Fruit fly (Drosophila melanogaster): Measurements from ENCODE around the gene RagA-B.

Gene RagA-B

dm6 chr3R:8960329-8960728 is 23.8 kb downstream of the RagA-B start (continued):
- peak; percentile 7 for TF ChIP-seq Jarid2 (GFP tag; optimal IDR thresholded peaks at IDR 0.05)
- peak; percentile 11 for TF ChIP-seq sqz (GFP tag; optimal IDR thresholded peaks at IDR 0.05)
- TF ChIP-seq CG10267 (tag; optimal IDR thresholded peaks at IDR 0.05), result peak; percentile 56
- no peak for TF ChIP-seq bigmax (GFP tag; optimal IDR thresholded peaks at IDR 0.05)
- peak; percentile 44 for TF ChIP-seq org-1 (GFP tag; optimal IDR thresholded peaks at IDR 0.05)
- no peak for TF ChIP-seq crc (GFP tag; optimal IDR thresholded peaks at IDR 0.05)
- no peak for TF ChIP-seq Sry-β (GFP tag; optimal IDR thresholded peaks at IDR 0.05)
- TF ChIP-seq CG1832 (GFP tag; optimal IDR thresholded peaks at IDR 0.05), result no peak
- peak; percentile 44 for TF ChIP-seq CG14710 (tag; optimal IDR thresholded peaks at IDR 0.05)
- TF ChIP-seq Doc2 (GFP tag; IDR thresholded peaks at IDR 0.05), result no peak
- peak; percentile 40 for TF ChIP-seq oc (tag; optimal IDR thresholded peaks at IDR 0.05)
- TF ChIP-seq PHDP (tag; optimal IDR thresholded peaks at IDR 0.05), result peak; percentile 61
- TF ChIP-seq gsb (GFP tag; IDR thresholded peaks at IDR 0.05), result peak; percentile 33; the same call in 1 of the 2 replicates
- peak; percentile 56 for TF ChIP-seq Hr3 (GFP tag; optimal IDR thresholded peaks at IDR 0.05)
- peak; percentile 23 for TF ChIP-seq Nf-YB (GFP tag; optimal IDR thresholded peaks at IDR 0.05)
- no peak for TF ChIP-seq prd (optimal IDR thresholded peaks at IDR 0.05)
- peak; percentile 73; the same call in 2 of the 3 replicates for TF ChIP-seq prd (GFP tag; IDR thresholded peaks at IDR 0.05)
- TF ChIP-seq Ets97D (GFP tag; optimal IDR thresholded peaks at IDR 0.05), result no peak
- peak; percentile 26; the same call in 1 of the 2 replicates for TF ChIP-seq CG4404 (GFP tag; IDR thresholded peaks at IDR 0.05)
- TF ChIP-seq odd (GFP tag; optimal IDR thresholded peaks at IDR 0.05), result peak; percentile 6
- peak; percentile 74 for TF ChIP-seq CG15269 (tag; optimal IDR thresholded peaks at IDR 0.05)
- 0 out of 3 replicates have a peak, but pooled peaks have one; percentile 60 for TF ChIP-seq CG11695 (GFP tag; IDR thresholded peaks at IDR 0.05)
- TF ChIP-seq CG33213 (GFP tag; optimal IDR thresholded peaks at IDR 0.05), result no peak
- peak; percentile 36 for TF ChIP-seq CG12659 (GFP tag; optimal IDR thresholded peaks at IDR 0.05)
- no peak for TF ChIP-seq Mrtf (GFP tag; IDR thresholded peaks at IDR 0.05)
- TF ChIP-seq CG3407 (GFP tag; optimal IDR thresholded peaks at IDR 0.05), result peak; percentile 39
- TF ChIP-seq dmrt99B (tag; optimal IDR thresholded peaks at IDR 0.05), result peak; percentile 87
- TF ChIP-seq CG2712 (tag; optimal IDR thresholded peaks at IDR 0.05), result peak; percentile 77
- peak; percentile 57 for TF ChIP-seq dmrt11E (tag; optimal IDR thresholded peaks at IDR 0.05)
- 0 out of 3 replicates have a peak, but pooled peaks have one; percentile 28 for TF ChIP-seq zfh1 (GFP tag; IDR thresholded peaks at IDR 0.05)
- TF ChIP-seq ewg (GFP tag; optimal IDR thresholded peaks at IDR 0.05), result peak; percentile 48
- TF ChIP-seq grau (tag; optimal IDR thresholded peaks at IDR 0.05), result peak; percentile 66
- peak; percentile 18 for TF ChIP-seq CG6813 (GFP tag; optimal IDR thresholded peaks at IDR 0.05)
- no peak for TF ChIP-seq CG11093 (GFP tag; IDR thresholded peaks at IDR 0.05)
- peak; percentile 10 for TF ChIP-seq tin (GFP tag; optimal IDR thresholded peaks at IDR 0.05)
- TF ChIP-seq CG7839 (tag; optimal IDR thresholded peaks at IDR 0.05), result peak; percentile 74
- peak; percentile 44 for TF ChIP-seq sens (GFP tag)
- peak in 1 of 2 experiments; percentile 67 for TF ChIP-seq Eip74EF (GFP tag; optimal IDR thresholded peaks at IDR 0.05)
- peak; percentile 7 for TF ChIP-seq Hsf (GFP tag; optimal IDR thresholded peaks at IDR 0.05)
- TF ChIP-seq ab (GFP tag; optimal IDR thresholded peaks at IDR 0.05), result no peak
- no peak for TF ChIP-seq abd-A (tag; optimal IDR thresholded peaks at IDR 0.05)
- no peak for TF ChIP-seq br (optimal IDR thresholded peaks at IDR 0.05)
- peak; percentile 46 for TF ChIP-seq CG2875 (GFP tag; optimal IDR thresholded peaks at IDR 0.05)
- TF ChIP-seq CG4424 (GFP tag; optimal IDR thresholded peaks at IDR 0.05), result peak; percentile 67
- peak; percentile 65 for TF ChIP-seq esg (GFP tag; conservative IDR thresholded peaks at IDR 0.05)
- peak; percentile 85 for TF ChIP-seq Sox102F (GFP tag; optimal IDR thresholded peaks at IDR 0.05)
- TF ChIP-seq wor (GFP tag; IDR thresholded peaks at IDR 0.05), result peak; percentile 39; the same call in 1 of the 2 replicates
- TF ChIP-seq dysf (GFP tag; IDR thresholded peaks at IDR 0.05), result peak; percentile 72
- peak; percentile 55 for TF ChIP-seq zen (tag; optimal IDR thresholded peaks at IDR 0.05)
- peak; percentile 63 for TF ChIP-seq CG10979 (tag; optimal IDR thresholded peaks at IDR 0.05)
